Worm (Caenorhabditis elegans) whole organism, mixed stage, embryonic: ENCODE measurements around the gene vamp-7.

ENCODE experiments used
- blmp-1 ChIP-seq: fragments of 150-350 bp; optimal IDR thresholded peaks from 2 replicates; lab custom pipeline; 2014; ENCODE audit warnings: missing biosample characterization, missing genetic modification characterization
- drap-1 ChIP-seq: fragments of 200-800 bp; sonication (Bioruptor generic); optimal IDR thresholded peaks from 3 replicates; lab custom pipeline; 2018; ENCODE audit warnings: mild to moderate bottlenecking, missing genetic modification characterization, missing compliant biosample characterization
- elt-1 ChIP-seq: sonication (generic microtip); optimal IDR thresholded peaks from 2 replicates; lab custom pipeline; 2017; ENCODE audit warnings: missing genetic modification characterization, mild to moderate bottlenecking, missing compliant biosample characterization, antibody characterized with exemption, moderate library complexity, borderline replicate concordance; ENCODE audit not compliant: insufficient read depth
- pha-4 ChIP-seq: fragments of 150-350 bp; optimal IDR thresholded peaks from 2 replicates; lab custom pipeline; 2018; ENCODE audit warnings: missing biosample characterization, missing genetic modification reagents, missing genetic modification characterization
- unc-62 ChIP-seq: fragments of 150-350 bp; optimal IDR thresholded peaks from 2 replicates; lab custom pipeline; 2014; ENCODE audit warnings: missing biosample characterization, missing genetic modification reagents, missing genetic modification characterization
- ztf-11 ChIP-seq: fragments of 150-350 bp; optimal IDR thresholded peaks from 2 replicates; lab custom pipeline; 2014; ENCODE audit warnings: missing biosample characterization, missing genetic modification characterization

- TF ChIP-seq drap-1 (GFP tag; lab: Kevin White, UChicago) (no peak), blmp-1 (no peak), pha-4 (tag; lab: Kevin White, UChicago) (no peak), elt-1 (tag; lab: Kevin White, UChicago) (no peak), unc-62 (GFP tag; lab: Kevin White, UChicago) (no peak), ztf-11 (tag; lab: Kevin White, UChicago) (no peak)
Observed at ce11 chrIV:2610409-2610808, 2.6 kb downstream of the vamp-7 start, which contains the start of gene Y69A2AR.32.
